Fruit fly (Drosophila melanogaster) whole organism, embryonic: ENCODE results near the gene Syx13.

Experiments used
- B-H2 ChIP-seq: fragments of 200-800 bp; sonication (Bioruptor generic); optimal IDR thresholded peaks from 2 replicates; lab custom pipeline; 2018; ENCODE audit warnings: missing biosample characterization, mild to moderate bottlenecking, missing genetic modification characterization
- CG11093 ChIP-seq: fragments of 200-800 bp; sonication (Bioruptor generic); IDR thresholded peaks from 3 replicates; pipeline ENCODE4 v1.3.6; 2022; ENCODE audit warnings: missing biosample characterization, missing genetic modification characterization
- CG13894 ChIP-seq: fragments of 200-800 bp; sonication (Bioruptor generic); optimal IDR thresholded peaks from 3 replicates; lab custom pipeline; 2018; ENCODE audit warnings: missing biosample characterization, mild to moderate bottlenecking, missing genetic modification characterization, moderate library complexity
- CG14050 ChIP-seq: fragments of 200-800 bp; sonication (Bioruptor generic); IDR thresholded peaks from 3 replicates; pipeline ENCODE4 v1.3.6; 2022; ENCODE audit warnings: missing biosample characterization, missing genetic modification characterization
- CG15601 ChIP-seq: fragments of 200-800 bp; sonication (Bioruptor generic); optimal IDR thresholded peaks from 3 replicates; lab custom pipeline; 2019; ENCODE audit warnings: missing biosample characterization, mild to moderate bottlenecking, missing genetic modification characterization, moderate library complexity
- CG17186 ChIP-seq: fragments of 200-800 bp; sonication (Bioruptor generic); optimal IDR thresholded peaks from 3 replicates; lab custom pipeline; 2017; ENCODE audit warnings: missing biosample characterization, missing genetic modification reagents, missing genetic modification characterization
- CG4617 ChIP-seq: fragments of 200-800 bp; sonication (Bioruptor generic); optimal IDR thresholded peaks from 3 replicates; lab custom pipeline; 2016; ENCODE audit warnings: missing biosample characterization, missing genetic modification characterization, borderline replicate concordance
- CG5180 ChIP-seq: fragments of 200-800 bp; sonication (Bioruptor generic); optimal IDR thresholded peaks from 3 replicates; lab custom pipeline; 2017; ENCODE audit warnings: missing biosample characterization, missing genetic modification characterization, mild to moderate bottlenecking, moderate library complexity, missing genetic modification reagents
- CG6175 ChIP-seq: fragments of 200-800 bp; sonication (Bioruptor generic); IDR thresholded peaks from 3 replicates; pipeline ENCODE4 v1.3.6; 2022; ENCODE audit warnings: missing biosample characterization, missing genetic modification characterization
- CG6254 ChIP-seq: fragments of 200-800 bp; sonication (Bioruptor generic); optimal IDR thresholded peaks from 3 replicates; lab custom pipeline; 2017; ENCODE audit warnings: mild to moderate bottlenecking, missing biosample characterization, missing genetic modification reagents, missing genetic modification characterization
- CG6791 ChIP-seq: fragments of 200-800 bp; sonication (Bioruptor generic); IDR thresholded peaks from 3 replicates; pipeline ENCODE4 v1.3.6; 2022; ENCODE audit warnings: missing biosample characterization, missing genetic modification characterization; ENCODE audit not compliant: partially characterized antibody
- CG7745 ChIP-seq: fragments of 200-800 bp; sonication (Bioruptor generic); optimal IDR thresholded peaks from 2 replicates; lab custom pipeline; 2018; ENCODE audit warnings: missing biosample characterization, mild to moderate bottlenecking, missing genetic modification characterization, moderate library complexity
- CG7928 ChIP-seq: fragments of 200-800 bp; sonication (Bioruptor generic); optimal IDR thresholded peaks from 2 replicates; lab custom pipeline; 2017; ENCODE audit warnings: missing biosample characterization, mild to moderate bottlenecking, missing genetic modification characterization
- Dfd ChIP-seq, 2 experiments: fragments of >200 bp; optimal IDR thresholded peaks; 2 replicates each; lab custom pipeline; 2017; ENCODE audit warnings: missing biosample characterization in 2 of 2, missing genetic modification characterization in 2 of 2
- Dll ChIP-seq: fragments of 200-800 bp; sonication (Bioruptor generic); IDR thresholded peaks from 4 replicates; pipeline ENCODE4 v1.3.6; 2022; ENCODE audit warnings: missing biosample characterization, missing genetic modification characterization; ENCODE audit not compliant: partially characterized antibody
- E2f1 ChIP-seq: fragments of 200-800 bp; sonication (Bioruptor generic); IDR thresholded peaks from 2 replicates; pipeline ENCODE4 v1.3.6; 2022; ENCODE audit warnings: missing biosample characterization, missing genetic modification characterization
- Hey ChIP-seq: fragments of 200-800 bp; sonication (Bioruptor generic); optimal IDR thresholded peaks from 3 replicates; lab custom pipeline; 2018; ENCODE audit warnings: missing biosample characterization, mild to moderate bottlenecking, missing genetic modification characterization
- Hmx ChIP-seq: fragments of 200-800 bp; sonication (Bioruptor generic); optimal IDR thresholded peaks from 2 replicates; lab custom pipeline; 2016; ENCODE audit warnings: missing biosample characterization, missing genetic modification characterization
- Hr3 ChIP-seq: fragments of 200-800 bp; sonication (Bioruptor generic); optimal IDR thresholded peaks from 3 replicates; lab custom pipeline; 2016; ENCODE audit warnings: missing biosample characterization, missing genetic modification characterization
- Lim3 ChIP-seq: fragments of 200-800 bp; sonication (Bioruptor generic); IDR thresholded peaks from 2 replicates; pipeline ENCODE4 v1.3.6; 2022; ENCODE audit warnings: missing biosample characterization, missing genetic modification characterization
- Mad ChIP-seq: fragments of 200-800 bp; sonication (Bioruptor generic); optimal IDR thresholded peaks from 2 replicates; lab custom pipeline; 2016; ENCODE audit warnings: missing biosample characterization, missing genetic modification characterization
- Oli ChIP-seq: fragments of 200-800 bp; sonication (Bioruptor generic); optimal IDR thresholded peaks from 2 replicates; lab custom pipeline; 2018; ENCODE audit warnings: missing biosample characterization, mild to moderate bottlenecking, missing genetic modification characterization, moderate library complexity
- Ravus ChIP-seq: fragments of 200-800 bp; sonication (Bioruptor generic); IDR thresholded peaks from 2 replicates; pipeline ENCODE4 v1.3.6; 2022; ENCODE audit warnings: missing biosample characterization, missing genetic modification characterization
- Rx ChIP-seq: fragments of 200-800 bp; sonication (Bioruptor generic); IDR thresholded peaks from 2 replicates; pipeline ENCODE4 v1.3.6; 2022; ENCODE audit warnings: missing biosample characterization, missing genetic modification characterization
- Side ChIP-seq: fragments of 200-800 bp; sonication (Bioruptor generic); optimal IDR thresholded peaks from 2 replicates; lab custom pipeline; 2016; ENCODE audit warnings: missing biosample characterization, missing genetic modification characterization
- ab ChIP-seq: fragments of 200-800 bp; sonication (Bioruptor generic); optimal IDR thresholded peaks from 2 replicates; lab custom pipeline; 2016; ENCODE audit warnings: missing biosample characterization, missing genetic modification characterization
- al ChIP-seq: fragments of 200-800 bp; sonication (Bioruptor generic); IDR thresholded peaks from 2 replicates; pipeline ENCODE4 v1.3.6; 2022; ENCODE audit warnings: missing biosample characterization, missing genetic modification characterization
- az2 ChIP-seq: fragments of 200-800 bp; sonication (Bioruptor generic); optimal IDR thresholded peaks from 3 replicates; lab custom pipeline; 2016; ENCODE audit warnings: missing biosample characterization, missing genetic modification characterization
- bowl ChIP-seq: fragments of 200-800 bp; sonication (Bioruptor generic); IDR thresholded peaks from 2 replicates; pipeline ENCODE4 v1.3.6; 2022; ENCODE audit warnings: missing biosample characterization, missing genetic modification characterization
- chif ChIP-seq, 2 experiments: fragments of 200-800 bp; sonication (Bioruptor generic); optimal IDR thresholded peaks; 3 replicates each; lab custom pipeline; 2016; ENCODE audit warnings: missing biosample characterization in 2 of 2, missing genetic modification characterization in 2 of 2
- disco-r ChIP-seq: fragments of 200-800 bp; sonication (Bioruptor generic); optimal IDR thresholded peaks from 2 replicates; lab custom pipeline; 2016; ENCODE audit warnings: missing biosample characterization, missing genetic modification characterization
- dmrt11E ChIP-seq: fragments of 200-800 bp; sonication (Bioruptor generic); optimal IDR thresholded peaks from 3 replicates; lab custom pipeline; 2018; ENCODE audit warnings: missing biosample characterization, mild to moderate bottlenecking, missing genetic modification characterization, moderate library complexity
- dpn ChIP-seq, 2 experiments: fragments of 200-800 bp; sonication (Bioruptor generic); optimal IDR thresholded peaks; 3 replicates each; lab custom pipeline; 2016; ENCODE audit warnings: missing biosample characterization in 2 of 2, missing genetic modification characterization in 2 of 2
- eve ChIP-seq, 2 experiments: fragments of >200 bp; optimal IDR thresholded peaks; 2 replicates each; lab custom pipeline; 2017; ENCODE audit warnings: missing biosample characterization in 2 of 2, missing genetic modification characterization in 2 of 2
- grau ChIP-seq: fragments of 200-800 bp; optimal IDR thresholded peaks from 3 replicates; lab custom pipeline; 2019; ENCODE audit warnings: missing biosample characterization, mild to moderate bottlenecking, missing genetic modification characterization, moderate library complexity
- her ChIP-seq: fragments of 200-800 bp; sonication (Bioruptor generic); optimal IDR thresholded peaks from 2 replicates; lab custom pipeline; 2016; ENCODE audit warnings: missing biosample characterization, missing genetic modification characterization
- inv ChIP-seq: fragments of 200-800 bp; sonication (Bioruptor generic); IDR thresholded peaks from 2 replicates; pipeline ENCODE4 v1.3.6; 2022; ENCODE audit warnings: missing biosample characterization, missing genetic modification characterization; ENCODE audit not compliant: partially characterized antibody
- knrl ChIP-seq: fragments of 200-800 bp; sonication (Bioruptor generic); IDR thresholded peaks from 3 replicates; pipeline ENCODE4 v1.3.6; 2022; ENCODE audit warnings: missing biosample characterization, missing genetic modification characterization; ENCODE audit not compliant: partially characterized antibody
- oc ChIP-seq: fragments of 200-800 bp; sonication (Bioruptor generic); optimal IDR thresholded peaks from 2 replicates; lab custom pipeline; 2018; ENCODE audit warnings: missing biosample characterization, mild to moderate bottlenecking, missing genetic modification characterization, moderate library complexity
- org-1 ChIP-seq: fragments of 200-800 bp; sonication (Bioruptor generic); optimal IDR thresholded peaks from 2 replicates; lab custom pipeline; 2017; ENCODE audit warnings: missing biosample characterization, missing genetic modification characterization
- p53 ChIP-seq: fragments of 200-800 bp; sonication (Bioruptor generic); optimal IDR thresholded peaks from 2 replicates; lab custom pipeline; 2016; ENCODE audit warnings: missing biosample characterization, missing genetic modification characterization
- pfk ChIP-seq: fragments of 200-800 bp; sonication (Bioruptor generic); optimal IDR thresholded peaks from 2 replicates; lab custom pipeline; 2018; ENCODE audit warnings: missing biosample characterization, mild to moderate bottlenecking, missing genetic modification characterization, moderate library complexity
- pho ChIP-seq: fragments of 200-800 bp; sonication (Bioruptor generic); optimal IDR thresholded peaks from 2 replicates; lab custom pipeline; 2016; ENCODE audit warnings: missing biosample characterization, missing genetic modification characterization
- pita ChIP-seq: fragments of 200-800 bp; sonication (Bioruptor generic); optimal IDR thresholded peaks from 2 replicates; lab custom pipeline; 2017; ENCODE audit warnings: missing biosample characterization, mild to moderate bottlenecking, missing genetic modification characterization
- slbo ChIP-seq: fragments of 200-800 bp; sonication (Bioruptor generic); IDR thresholded peaks from 2 replicates; pipeline ENCODE4 v1.3.6; 2022; ENCODE audit warnings: missing biosample characterization, missing genetic modification characterization
- stc ChIP-seq: fragments of 200-800 bp; sonication (Bioruptor generic); IDR thresholded peaks from 2 replicates; pipeline ENCODE4 v1.3.6; 2022; ENCODE audit warnings: missing biosample characterization, missing genetic modification characterization
- wdn ChIP-seq: fragments of 200-800 bp; sonication (Bioruptor generic); IDR thresholded peaks from 2 replicates; pipeline ENCODE4 v1.3.6; 2022; ENCODE audit warnings: missing biosample characterization, missing genetic modification characterization
- wor ChIP-seq: fragments of 200-800 bp; sonication (Bioruptor generic); IDR thresholded peaks from 2 replicates; pipeline ENCODE4 v1.3.6; 2022; ENCODE audit warnings: missing biosample characterization, missing genetic modification characterization
- zfh2 ChIP-seq: fragments of 200-800 bp; sonication (Bioruptor generic); optimal IDR thresholded peaks from 2 replicates; lab custom pipeline; 2016; ENCODE audit warnings: missing biosample characterization, missing genetic modification characterization

The Syx13 gene

dm6 chr3L:13022854-13023560, 21.2 kb upstream of the Syx13 start, which contains the start of gene RpS12 (continued):
- TF ChIP-seq Ravus (GFP tag; lab: Robert Waterston, UW), result no peak
- TF ChIP-seq oc (tag; lab: Kevin White, UChicago), result peak; percentile 20
- TF ChIP-seq zfh2 (GFP tag; lab: Kevin White, UChicago), result peak; percentile 78
- TF ChIP-seq CG6254 (GFP tag; lab: Kevin White, UChicago), result peak; percentile 42
- TF ChIP-seq Dfd (GFP tag; optimal IDR thresholded peaks at IDR 0.05; lab: Kevin White, UChicago), result no peak
- TF ChIP-seq her (GFP tag; lab: Kevin White, UChicago), result peak; percentile 85
- TF ChIP-seq CG7745 (tag; lab: Kevin White, UChicago), result peak; percentile 51
- TF ChIP-seq CG6791, result peak; percentile 92
- TF ChIP-seq CG6175 (GFP tag; lab: Robert Waterston, UW), result peak; percentile 62; the same call in 2 of the 3 replicates
- TF ChIP-seq Oli (tag; lab: Kevin White, UChicago), result peak; percentile 60
- TF ChIP-seq slbo (GFP tag; lab: Robert Waterston, UW), result peak; percentile 83
- TF ChIP-seq dmrt11E (tag; lab: Kevin White, UChicago), result peak; percentile 65
- TF ChIP-seq CG5180 (GFP tag; lab: Kevin White, UChicago), result peak; percentile 37
- peak; percentile 58 for TF ChIP-seq al
- peak; percentile 42; the same call in 1 of the 2 replicates for TF ChIP-seq stc (GFP tag; lab: Robert Waterston, UW)
- TF ChIP-seq wdn (GFP tag; lab: Robert Waterston, UW), result peak; percentile 57
- TF ChIP-seq Dll (GFP tag; lab: Robert Waterston, UW), result peak; percentile 76
- TF ChIP-seq ab (GFP tag; lab: Kevin White, UChicago), result peak; percentile 39
- no peak for TF ChIP-seq Lim3 (GFP tag; lab: Robert Waterston, UW)
- TF ChIP-seq CG13894 (tag; lab: Kevin White, UChicago), result peak; percentile 73
- TF ChIP-seq bowl, result peak; percentile 54; the same call in 1 of the 2 replicates
- peak; percentile 50 to 85 for TF ChIP-seq dpn (GFP tag; optimal IDR thresholded peaks at IDR 0.05; lab: Kevin White, UChicago)
- peak; percentile 56 for TF ChIP-seq disco-r (GFP tag; lab: Kevin White, UChicago)
- peak; percentile 50 to 75 for TF ChIP-seq chif (GFP tag; optimal IDR thresholded peaks at IDR 0.05; lab: Kevin White, UChicago)
- TF ChIP-seq CG4617 (GFP tag; lab: Kevin White, UChicago), result peak; percentile 48
- TF ChIP-seq Hmx (GFP tag; lab: Kevin White, UChicago), result no peak
- peak; percentile 73 for TF ChIP-seq pho
- TF ChIP-seq eve (GFP tag; optimal IDR thresholded peaks at IDR 0.05; lab: Kevin White, UChicago), result peak in 1 of 2 experiments; percentile 81
- peak; percentile 55 for TF ChIP-seq Hr3 (GFP tag; lab: Kevin White, UChicago)
- peak; percentile 37 for TF ChIP-seq Hey (tag; lab: Kevin White, UChicago)
- TF ChIP-seq Rx (GFP tag; lab: Robert Waterston, UW), result peak; percentile 63; the same call in 1 of the 2 replicates
- TF ChIP-seq CG11093 (GFP tag; lab: Robert Waterston, UW), result no peak
- TF ChIP-seq CG14050, result peak; percentile 42
- peak; percentile 82 for TF ChIP-seq CG17186 (GFP tag; lab: Kevin White, UChicago)
- TF ChIP-seq E2f1 (GFP tag; lab: Robert Waterston, UW), result peak; percentile 47
- peak; percentile 80 for TF ChIP-seq knrl
- TF ChIP-seq pita (GFP tag; lab: Kevin White, UChicago), result no peak
- peak; percentile 68 for TF ChIP-seq grau
- TF ChIP-seq inv (GFP tag; lab: Robert Waterston, UW), result peak; percentile 82
- TF ChIP-seq p53 (GFP tag; lab: Kevin White, UChicago), result peak; percentile 64
- TF ChIP-seq az2 (GFP tag; lab: Kevin White, UChicago), result peak; percentile 48
- TF ChIP-seq CG7928 (GFP tag; lab: Kevin White, UChicago), result peak; percentile 51
- TF ChIP-seq Side (GFP tag; lab: Kevin White, UChicago), result peak; percentile 68
- peak; percentile 66 for TF ChIP-seq pfk (GFP tag; lab: Kevin White, UChicago)
- TF ChIP-seq Mad (GFP tag; lab: Kevin White, UChicago), result peak; percentile 55
- peak; percentile 50 for TF ChIP-seq org-1 (GFP tag; lab: Kevin White, UChicago)
- TF ChIP-seq wor, result peak; percentile 37
- TF ChIP-seq CG15601 (tag; lab: Kevin White, UChicago), result peak; percentile 56
- peak; percentile 89 for TF ChIP-seq B-H2 (GFP tag; lab: Kevin White, UChicago)
